Fruit fly (Drosophila melanogaster): ENCODE measurements around the gene JIL-1.

DNA sequence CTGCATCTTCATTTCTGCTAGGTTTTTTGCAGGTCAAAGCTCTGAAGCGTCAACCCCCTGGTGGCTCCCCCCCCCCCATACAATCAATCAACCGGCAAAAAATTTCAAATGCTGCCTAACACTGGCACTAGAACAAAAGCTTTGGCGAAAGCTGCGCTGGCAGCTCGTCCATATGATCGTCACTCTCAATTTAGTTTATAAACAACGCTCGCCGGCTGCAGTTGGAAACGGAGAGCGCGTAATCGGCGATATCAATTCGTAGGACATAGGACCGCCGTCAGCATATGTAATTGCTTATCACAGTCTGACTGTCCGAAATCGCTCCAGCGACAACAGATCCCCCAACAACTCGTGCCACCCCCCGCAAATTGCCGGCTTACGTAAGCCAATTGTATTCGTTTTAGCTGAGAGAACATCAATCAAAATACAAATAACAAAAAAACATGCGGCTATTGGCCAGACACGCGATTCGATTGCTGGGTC is 22.6 kb downstream of the JIL-1 start, which contains the start of gene Mocs1:
- TF ChIP-seq usp (GFP tag; optimal IDR thresholded peaks at IDR 0.05) (no peak), psq (optimal IDR thresholded peaks at IDR 0.05) (no peak), pan (optimal IDR thresholded peaks at IDR 0.05) (no peak), Dll (optimal IDR thresholded peaks at IDR 0.05) (no peak)
